Fruit fly (Drosophila melanogaster) whole organism, prepupa: Measurements from ENCODE around the gene Ir7e.

Source experiments
- CG10631 ChIP-seq: fragments of 200-800 bp; sonication (Bioruptor generic); optimal IDR thresholded peaks from 2 replicates; lab custom pipeline; 2016; ENCODE audit warnings: missing biosample characterization, missing genetic modification characterization
- CG11294 ChIP-seq: fragments of 200-800 bp; sonication (Bioruptor generic); IDR thresholded peaks from 2 replicates; pipeline ENCODE4 v1.3.6; 2022; ENCODE audit warnings: missing biosample characterization, missing genetic modification characterization
- CG11762 ChIP-seq: fragments of 200-800 bp; sonication (Bioruptor generic); optimal IDR thresholded peaks from 3 replicates; lab custom pipeline; 2016; ENCODE audit warnings: missing biosample characterization, missing genetic modification characterization; ENCODE audit not compliant: insufficient read depth
- CG11902 ChIP-seq: fragments of 200-800 bp; sonication (Bioruptor generic); optimal IDR thresholded peaks from 3 replicates; lab custom pipeline; 2016; ENCODE audit warnings: missing biosample characterization, missing genetic modification characterization
- CG15336 ChIP-seq: fragments of 200-800 bp; sonication (Bioruptor generic); IDR thresholded peaks from 2 replicates; pipeline ENCODE4 v1.3.6; 2022; ENCODE audit warnings: missing biosample characterization, missing genetic modification characterization
- CG1621 ChIP-seq: fragments of 200-800 bp; sonication (Bioruptor generic); optimal IDR thresholded peaks from 3 replicates; lab custom pipeline; 2018; ENCODE audit warnings: missing biosample characterization, mild to moderate bottlenecking, missing genetic modification characterization
- CG3032 ChIP-seq: fragments of 200-800 bp; optimal IDR thresholded peaks from 2 replicates; lab custom pipeline; 2019; ENCODE audit warnings: missing biosample characterization, mild to moderate bottlenecking, missing genetic modification characterization, moderate library complexity
- CG31627 ChIP-seq: fragments of 200-800 bp; sonication (Bioruptor generic); optimal IDR thresholded peaks from 3 replicates; lab custom pipeline; 2016; ENCODE audit warnings: missing biosample characterization, missing genetic modification characterization
- CG34406 ChIP-seq: fragments of 200-800 bp; sonication (Bioruptor generic); optimal IDR thresholded peaks from 3 replicates; lab custom pipeline; 2016; ENCODE audit warnings: missing biosample characterization, missing genetic modification characterization
- CG4318 ChIP-seq: fragments of 200-800 bp; sonication (Bioruptor generic); optimal IDR thresholded peaks from 3 replicates; lab custom pipeline; 2017; ENCODE audit warnings: missing biosample characterization, mild to moderate bottlenecking, missing genetic modification characterization
- CG6276 ChIP-seq: fragments of 200-800 bp; sonication (Bioruptor generic); optimal IDR thresholded peaks from 2 replicates; lab custom pipeline; 2017; ENCODE audit warnings: missing biosample characterization, mild to moderate bottlenecking, missing genetic modification characterization
- CG6792 ChIP-seq: fragments of 200-800 bp; sonication (Bioruptor generic); optimal IDR thresholded peaks from 3 replicates; lab custom pipeline; 2016; ENCODE audit warnings: missing biosample characterization, missing genetic modification characterization
- CG6808 ChIP-seq: fragments of 200-800 bp; sonication (Bioruptor generic); optimal IDR thresholded peaks from 3 replicates; lab custom pipeline; 2017; ENCODE audit warnings: missing biosample characterization, missing genetic modification characterization, mild to moderate bottlenecking, moderate library complexity, missing genetic modification reagents
- CG7368 ChIP-seq: fragments of 200-800 bp; sonication (Bioruptor generic); optimal IDR thresholded peaks from 3 replicates; lab custom pipeline; 2016; ENCODE audit warnings: missing biosample characterization, missing genetic modification characterization
- CG8119 ChIP-seq: fragments of 200-800 bp; sonication (Bioruptor generic); IDR thresholded peaks from 3 replicates; pipeline ENCODE4 v1.3.6; 2022; ENCODE audit warnings: missing biosample characterization, missing genetic modification characterization
- CG8319 ChIP-seq: fragments of 200-800 bp; sonication (Bioruptor generic); optimal IDR thresholded peaks from 3 replicates; lab custom pipeline; 2016; ENCODE audit warnings: missing biosample characterization, missing genetic modification characterization
- CG8632 ChIP-seq: fragments of 200-800 bp; sonication (Bioruptor generic); optimal IDR thresholded peaks from 3 replicates; lab custom pipeline; 2016; ENCODE audit warnings: missing biosample characterization, missing genetic modification characterization
- Eip75B ChIP-seq: fragments of 200-800 bp; sonication (Bioruptor generic); optimal IDR thresholded peaks from 3 replicates; lab custom pipeline; 2016; ENCODE audit warnings: missing biosample characterization, missing genetic modification characterization
- Eip78C ChIP-seq: fragments of 200-800 bp; sonication (Bioruptor generic); peaks from one replicate; lab custom pipeline; 2016; ENCODE audit warnings: missing biosample characterization, missing genetic modification characterization
- Ets21C ChIP-seq: fragments of 200-800 bp; sonication (Bioruptor generic); optimal IDR thresholded peaks from 3 replicates; lab custom pipeline; 2016; ENCODE audit warnings: missing biosample characterization, missing genetic modification characterization
- Ets96B ChIP-seq: fragments of 200-800 bp; optimal IDR thresholded peaks from 2 replicates; lab custom pipeline; 2019; ENCODE audit warnings: missing biosample characterization, mild to moderate bottlenecking, missing genetic modification characterization, moderate library complexity
- Gug ChIP-seq: fragments of 200-800 bp; sonication (Bioruptor generic); IDR thresholded peaks from 2 replicates; pipeline ENCODE4 v1.3.6; 2022; ENCODE audit warnings: missing biosample characterization, missing genetic modification characterization
- Hr38 ChIP-seq: sonication (Bioruptor generic); optimal IDR thresholded peaks from 2 replicates; lab custom pipeline; 2016; ENCODE audit warnings: missing biosample characterization, missing genetic modification characterization
- Hr4 ChIP-seq: fragments of 200-800 bp; sonication (Bioruptor generic); optimal IDR thresholded peaks from 3 replicates; lab custom pipeline; 2016; ENCODE audit warnings: missing biosample characterization, missing genetic modification characterization
- Lpt ChIP-seq: fragments of 200-800 bp; sonication (Bioruptor generic); optimal IDR thresholded peaks from 3 replicates; lab custom pipeline; 2016; ENCODE audit warnings: missing biosample characterization, missing genetic modification characterization
- Smox ChIP-seq: fragments of 200-800 bp; sonication (Bioruptor generic); optimal IDR thresholded peaks from 3 replicates; lab custom pipeline; 2016; ENCODE audit warnings: missing biosample characterization, missing genetic modification characterization
- Sox102F ChIP-seq: fragments of 200-800 bp; sonication (Bioruptor generic); optimal IDR thresholded peaks from 2 replicates; lab custom pipeline; 2016; ENCODE audit warnings: missing biosample characterization, mild to moderate bottlenecking, missing genetic modification characterization
- Sox14 ChIP-seq: fragments of 200-800 bp; sonication (Bioruptor generic); optimal IDR thresholded peaks from 3 replicates; lab custom pipeline; 2016; ENCODE audit warnings: missing biosample characterization, missing genetic modification characterization
- Sox15 ChIP-seq: fragments of 200-800 bp; sonication (Bioruptor generic); optimal IDR thresholded peaks from 3 replicates; lab custom pipeline; 2016; ENCODE audit warnings: missing biosample characterization, missing genetic modification characterization
- achi ChIP-seq: fragments of 200-800 bp; sonication (Bioruptor generic); optimal IDR thresholded peaks from 3 replicates; lab custom pipeline; 2016; ENCODE audit warnings: missing biosample characterization, missing genetic modification characterization
- acj6 ChIP-seq: fragments of 200-800 bp; sonication (Bioruptor generic); optimal IDR thresholded peaks from 3 replicates; lab custom pipeline; 2016; ENCODE audit warnings: missing biosample characterization, missing genetic modification characterization
- cyc ChIP-seq: fragments of 200-800 bp; sonication (Bioruptor generic); optimal IDR thresholded peaks from 3 replicates; lab custom pipeline; 2016; ENCODE audit warnings: missing biosample characterization, missing genetic modification characterization
- dsx ChIP-seq: fragments of 200-800 bp; optimal IDR thresholded peaks from 3 replicates; lab custom pipeline; 2019; ENCODE audit warnings: missing biosample characterization, mild to moderate bottlenecking, missing genetic modification characterization, moderate library complexity; ENCODE audit not compliant: poor library complexity, severe bottlenecking
- eg ChIP-seq: fragments of 200-800 bp; sonication (Bioruptor generic); IDR thresholded peaks from 3 replicates; pipeline ENCODE4 v1.3.6; 2022; ENCODE audit warnings: missing biosample characterization, missing genetic modification characterization
- esn ChIP-seq: fragments of 200-800 bp; sonication (Bioruptor generic); optimal IDR thresholded peaks from 2 replicates; lab custom pipeline; 2016; ENCODE audit warnings: missing biosample characterization, mild to moderate bottlenecking, missing genetic modification characterization, moderate library complexity
- fd59A ChIP-seq: fragments of 200-800 bp; sonication (Bioruptor generic); optimal IDR thresholded peaks from 2 replicates; lab custom pipeline; 2017; ENCODE audit warnings: missing biosample characterization, mild to moderate bottlenecking, missing genetic modification characterization, missing genetic modification reagents
- fkh ChIP-seq: fragments of 200-800 bp; sonication (Bioruptor generic); optimal IDR thresholded peaks from 3 replicates; lab custom pipeline; 2017; ENCODE audit warnings: missing biosample characterization, mild to moderate bottlenecking, missing genetic modification characterization, moderate library complexity
- lz ChIP-seq: fragments of 200-800 bp; sonication (Bioruptor generic); optimal IDR thresholded peaks from 3 replicates; lab custom pipeline; 2016; ENCODE audit warnings: missing biosample characterization, missing genetic modification characterization
- net ChIP-seq: fragments of 200-800 bp; sonication (Bioruptor generic); optimal IDR thresholded peaks from 3 replicates; lab custom pipeline; 2016; ENCODE audit warnings: missing biosample characterization, missing genetic modification characterization
- spab ChIP-seq: fragments of 200-800 bp; sonication (Bioruptor generic); optimal IDR thresholded peaks from 2 replicates; lab custom pipeline; 2017; ENCODE audit warnings: missing biosample characterization, mild to moderate bottlenecking, missing genetic modification characterization, missing genetic modification reagents
- ss ChIP-seq, 2 experiments: fragments of 200-800 bp; sonication (Bioruptor generic); optimal IDR thresholded peaks; 2 replicates in 1 of 2; 3 replicates in 1 of 2; lab custom pipeline; 2017 to 2018; ENCODE audit warnings: mild to moderate bottlenecking in 2 of 2, missing biosample characterization in 2 of 2, missing genetic modification characterization in 2 of 2, moderate library complexity in 1 of 2
- svp ChIP-seq: fragments of 200-800 bp; sonication (Bioruptor generic); peaks from one replicate; lab custom pipeline; 2016; ENCODE audit warnings: missing biosample characterization, missing genetic modification characterization
- topi ChIP-seq: fragments of 200-800 bp; sonication (Bioruptor generic); optimal IDR thresholded peaks from 3 replicates; lab custom pipeline; 2016; ENCODE audit warnings: missing biosample characterization, missing genetic modification characterization
- vri ChIP-seq: fragments of 200-800 bp; sonication (Bioruptor generic); optimal IDR thresholded peaks from 3 replicates; lab custom pipeline; 2016; ENCODE audit warnings: missing biosample characterization, mild to moderate bottlenecking, missing genetic modification characterization

Ir7e gene

DNA sequence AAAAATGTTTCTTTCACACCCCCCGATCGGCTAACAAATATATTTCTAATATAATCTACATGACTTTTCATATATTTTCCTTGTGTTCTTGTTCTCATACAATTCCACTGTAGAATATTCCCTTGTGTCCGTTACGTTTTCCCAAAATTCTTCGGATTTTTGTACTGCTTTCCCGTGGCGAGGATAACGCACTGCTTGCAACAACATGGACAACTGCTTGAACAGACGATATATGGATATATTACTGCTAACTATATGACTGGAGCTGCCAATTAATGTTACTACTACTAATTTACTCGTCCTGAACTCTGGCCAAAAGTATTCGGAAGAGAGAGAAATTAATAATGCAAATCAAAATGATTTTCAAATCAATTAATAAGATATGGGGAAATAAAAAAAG, 43.4 kb upstream of the Ir7e start:
- TF ChIP-seq Ets21C (GFP tag; lab: Kevin White, UChicago) (no peak), spab (GFP tag; lab: Kevin White, UChicago) (no peak), svp (GFP tag; lab: Kevin White, UChicago) (peak; percentile 32), fd59A (no peak)

- TF ChIP-seq CG6808 (no peak), esn (GFP tag; lab: Kevin White, UChicago) (no peak), Sox14 (GFP tag; lab: Kevin White, UChicago) (peak; percentile 30), dsx (GFP tag; lab: Kevin White, UChicago) (peak; percentile 10), spab (GFP tag; lab: Kevin White, UChicago) (no peak), CG3032 (tag; lab: Kevin White, UChicago) (no peak), Sox102F (no peak)
- TF ChIP-seq, all 60 proteins: peak for 2
These were observed 41.6 kb upstream of the Ir7e start for dm6 chrX:7923063-7923462.

DNA sequence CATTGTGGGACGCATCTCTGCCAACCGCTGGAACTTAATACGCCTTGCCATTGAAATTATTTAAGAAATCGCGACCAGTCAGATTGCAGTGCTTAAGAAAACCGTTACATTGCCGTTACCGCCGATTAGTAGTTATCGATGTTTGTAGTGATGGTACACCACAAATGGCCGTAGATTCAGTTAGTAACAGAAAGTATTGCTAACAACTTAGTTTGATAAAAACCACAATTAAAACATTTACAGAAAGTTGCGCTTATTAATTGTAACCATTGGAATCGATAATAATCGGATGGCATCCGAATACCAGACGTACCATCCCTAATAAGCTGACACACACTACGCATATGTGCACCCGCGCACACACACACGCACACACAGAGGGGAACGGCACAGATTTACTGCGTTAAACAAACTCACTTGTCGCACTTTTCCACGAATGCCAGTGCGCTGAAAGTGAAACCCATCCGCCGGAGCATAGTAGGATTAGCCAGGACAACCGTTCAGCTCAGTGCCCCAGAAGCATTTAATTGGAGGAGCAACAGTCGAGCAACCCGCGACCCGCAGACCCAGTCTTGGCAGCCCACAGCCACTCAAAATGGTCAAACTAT, 38.7 kb upstream of the Ir7e start, which contains the start of the genes hdm and Ykt6:
Gene hdm (minus strand): TSS at position 51 of the 608 bp plus-strand sequence.
Gene Ykt6 (plus strand): TSS at position 329 of the 608 bp plus-strand sequence.
- TF ChIP-seq fkh (GFP tag; lab: Kevin White, UChicago) (peak; percentile 77), CG6792 (peak; percentile 63), Eip75B (no peak), CG31627 (GFP tag; lab: Kevin White, UChicago) (peak; percentile 79), fd59A (peak; percentile 28), net (peak; percentile 55), CG7368 (GFP tag; lab: Kevin White, UChicago) (peak; percentile 70), CG4318 (GFP tag; lab: Kevin White, UChicago) (no peak), CG8119 (GFP tag; lab: Robert Waterston, UW) (no peak), topi (GFP tag; lab: Kevin White, UChicago) (peak; percentile 78), Ets96B (peak; percentile 62), Sox14 (GFP tag; lab: Kevin White, UChicago) (peak; percentile 73), eg (GFP tag; lab: Robert Waterston, UW) (no peak; the same call in 2 of the 3 replicates), CG11902 (GFP tag; lab: Kevin White, UChicago) (peak; percentile 27), CG8319 (GFP tag; lab: Kevin White, UChicago) (peak; percentile 45), Gug (GFP tag; lab: Robert Waterston, UW) (peak; percentile 59), dsx (GFP tag; lab: Kevin White, UChicago) (peak; percentile 25), achi (GFP tag; lab: Kevin White, UChicago) (peak; percentile 74), CG3032 (tag; lab: Kevin White, UChicago) (peak; percentile 64), Sox15 (GFP tag; lab: Kevin White, UChicago) (peak; percentile 55), CG11294 (peak; percentile 45; the same call in 1 of the 2 replicates), Sox102F (no peak), CG1621 (peak; percentile 57), cyc (GFP tag; lab: Kevin White, UChicago) (peak; percentile 81), Hr38 (GFP tag; lab: Kevin White, UChicago) (peak; percentile 23), CG10631 (GFP tag; lab: Kevin White, UChicago) (peak; percentile 81), esn (GFP tag; lab: Kevin White, UChicago) (peak; percentile 80), CG11762 (GFP tag; lab: Kevin White, UChicago) (peak; percentile 35), Ets21C (GFP tag; lab: Kevin White, UChicago) (peak; percentile 65), CG8632 (GFP tag; lab: Kevin White, UChicago) (no peak), Lpt (peak; percentile 27), Smox (GFP tag; lab: Kevin White, UChicago) (no peak), CG6276 (GFP tag; lab: Kevin White, UChicago) (no peak), Eip78C (GFP tag; lab: Kevin White, UChicago) (peak; percentile 82), svp (GFP tag; lab: Kevin White, UChicago) (peak; percentile 85), vri (GFP tag; lab: Kevin White, UChicago) (no peak), lz (GFP tag; lab: Kevin White, UChicago) (peak; percentile 80), Hr4 (GFP tag; lab: Kevin White, UChicago) (no peak), CG15336 (peak; percentile 52; the same call in 1 of the 2 replicates), CG34406 (GFP tag; lab: Kevin White, UChicago) (no peak), spab (GFP tag; lab: Kevin White, UChicago) (no peak), acj6 (GFP tag; lab: Kevin White, UChicago) (peak; percentile 71), ss (GFP tag; optimal IDR thresholded peaks at IDR 0.05; lab: Kevin White, UChicago) (no peak)
- TF ChIP-seq, all 60 proteins: peak for 30
